Fruit fly (Drosophila melanogaster) whole organism, embryonic: Measurements from ENCODE around the gene CG5863.

Source experiments
- Blimp-1 ChIP-seq: fragments of 200-800 bp; sonication (Bioruptor generic); optimal IDR thresholded peaks from 3 replicates; lab custom pipeline; 2018; ENCODE audit warnings: missing biosample characterization, missing genetic modification characterization, mild to moderate bottlenecking, moderate library complexity, missing genetic modification reagents
- CG10209 ChIP-seq: fragments of 200-800 bp; sonication (Bioruptor generic); optimal IDR thresholded peaks from 3 replicates; lab custom pipeline; 2017; ENCODE audit warnings: missing biosample characterization, mild to moderate bottlenecking, missing genetic modification characterization, missing genetic modification reagents
- CG13287 ChIP-seq: fragments of 200-800 bp; sonication (Bioruptor generic); IDR thresholded peaks from 2 replicates; pipeline ENCODE4 v1.3.6; 2022; ENCODE audit warnings: missing biosample characterization, missing genetic modification characterization; ENCODE audit not compliant: partially characterized antibody
- CG17385 ChIP-seq: fragments of 200-800 bp; sonication (Bioruptor generic); optimal IDR thresholded peaks from 3 replicates; lab custom pipeline; 2018; ENCODE audit warnings: missing biosample characterization, mild to moderate bottlenecking, missing genetic modification characterization
- CG30403 ChIP-seq: fragments of 200-800 bp; sonication (Bioruptor generic); optimal IDR thresholded peaks from 3 replicates; lab custom pipeline; 2016; ENCODE audit warnings: missing biosample characterization, missing genetic modification characterization
- CG34376 ChIP-seq: fragments of 200-800 bp; sonication (Bioruptor generic); optimal IDR thresholded peaks from 2 replicates; lab custom pipeline; 2018; ENCODE audit warnings: missing biosample characterization, mild to moderate bottlenecking, missing genetic modification characterization
- CG8089 ChIP-seq: fragments of 200-800 bp; sonication (Bioruptor generic); optimal IDR thresholded peaks from 3 replicates; lab custom pipeline; 2016; ENCODE audit warnings: missing biosample characterization, missing genetic modification characterization
- CG9876 ChIP-seq: fragments of 200-800 bp; sonication (Bioruptor generic); optimal IDR thresholded peaks from 2 replicates; lab custom pipeline; 2016; ENCODE audit warnings: missing biosample characterization, missing genetic modification characterization
- Deaf1 ChIP-seq: fragments of 200-800 bp; optimal IDR thresholded peaks from 3 replicates; lab custom pipeline; 2019; ENCODE audit warnings: missing biosample characterization, mild to moderate bottlenecking, missing genetic modification characterization, moderate library complexity
- Ets65A ChIP-seq: fragments of 200-800 bp; sonication (Bioruptor generic); peaks from one replicate; lab custom pipeline; 2016; ENCODE audit warnings: missing biosample characterization, missing genetic modification characterization
- GATAe ChIP-seq: fragments of 200-800 bp; sonication (Bioruptor generic); conservative IDR thresholded peaks from 2 replicates; pipeline ENCODE4 v1.3.6; 2022; ENCODE audit warnings: missing biosample characterization, missing genetic modification characterization
- HHEX ChIP-seq: fragments of 200-800 bp; sonication (Bioruptor generic); optimal IDR thresholded peaks from 3 replicates; lab custom pipeline; 2017; ENCODE audit warnings: missing biosample characterization, mild to moderate bottlenecking, missing genetic modification characterization, missing genetic modification reagents
- Hmr ChIP-seq: fragments of 200-800 bp; sonication (Bioruptor generic); optimal IDR thresholded peaks from 3 replicates; lab custom pipeline; 2017; ENCODE audit warnings: mild to moderate bottlenecking, missing biosample characterization, missing genetic modification reagents, missing genetic modification characterization
- Hr78 ChIP-seq, 2 experiments: fragments of 200-800 bp in 1 of 2; fragments of >200 bp in 1 of 2; sonication (Bioruptor generic) in 1 of 2; optimal IDR thresholded peaks; 2 replicates each; lab custom pipeline; 2017 to 2019; ENCODE audit warnings: missing biosample characterization in 2 of 2, missing genetic modification characterization in 2 of 2, mild to moderate bottlenecking in 1 of 2, moderate library complexity in 1 of 2
- MBD-R2 ChIP-seq: fragments of 200-800 bp; sonication (Bioruptor generic); IDR thresholded peaks from 2 replicates; pipeline ENCODE4 v1.3.6; 2022; ENCODE audit warnings: missing biosample characterization, missing genetic modification characterization
- Nf-YC ChIP-seq: fragments of 200-800 bp; optimal IDR thresholded peaks from 3 replicates; lab custom pipeline; 2019; ENCODE audit warnings: missing biosample characterization, mild to moderate bottlenecking, missing genetic modification characterization, moderate library complexity
- Oaz ChIP-seq: fragments of 200-800 bp; sonication (Bioruptor generic); IDR thresholded peaks from 2 replicates; pipeline ENCODE4 v1.3.6; 2022; ENCODE audit warnings: missing biosample characterization, missing genetic modification characterization
- Pdp1 ChIP-seq, 2 experiments: fragments of 200-800 bp; sonication (Bioruptor generic); optimal IDR thresholded peaks; 3 replicates each; lab custom pipeline; 2016; ENCODE audit warnings: missing biosample characterization in 2 of 2, missing genetic modification characterization in 2 of 2, mild to moderate bottlenecking in 1 of 2, moderate library complexity in 1 of 2
- Ptx1 ChIP-seq: fragments of 200-800 bp; sonication (Bioruptor generic); IDR thresholded peaks from 2 replicates; pipeline ENCODE4 v1.3.6; 2022; ENCODE audit warnings: missing biosample characterization, missing genetic modification characterization
- Trl ChIP-seq, 3 experiments: fragments of >200 bp in 2 of 3; fragments of 200-800 bp in 1 of 3; sonication (Bioruptor generic) in 1 of 3; optimal IDR thresholded peaks; 2 replicates in 1 of 3; 3 replicates in 2 of 3; lab custom pipeline; 2016 to 2017; ENCODE audit warnings: missing biosample characterization in 1 of 3, missing genetic modification characterization in 1 of 3
- Xrp1 ChIP-seq: fragments of 200-800 bp; sonication (Bioruptor generic); IDR thresholded peaks from 2 replicates; pipeline ENCODE4 v1.3.6; 2022; ENCODE audit warnings: missing biosample characterization, missing genetic modification characterization
- abd-A ChIP-seq: fragments of 200-800 bp; sonication (Bioruptor generic); optimal IDR thresholded peaks from 3 replicates; lab custom pipeline; 2019; ENCODE audit warnings: missing biosample characterization, mild to moderate bottlenecking, missing genetic modification characterization, moderate library complexity
- bowl ChIP-seq: fragments of 200-800 bp; sonication (Bioruptor generic); IDR thresholded peaks from 2 replicates; pipeline ENCODE4 v1.3.6; 2022; ENCODE audit warnings: missing biosample characterization, missing genetic modification characterization
- cg ChIP-seq: fragments of 200-800 bp; sonication (Bioruptor generic); optimal IDR thresholded peaks from 3 replicates; lab custom pipeline; 2019; ENCODE audit warnings: missing biosample characterization, mild to moderate bottlenecking, missing genetic modification characterization, moderate library complexity
- chinmo ChIP-seq: fragments of 200-800 bp; sonication (Bioruptor generic); IDR thresholded peaks from 4 replicates; pipeline ENCODE4 v1.3.6; 2022; ENCODE audit warnings: missing biosample characterization, missing genetic modification characterization; ENCODE audit not compliant: partially characterized antibody
- esg ChIP-seq: fragments of 200-800 bp; sonication (Bioruptor generic); conservative IDR thresholded peaks from 2 replicates; pipeline ENCODE4 v1.3.6; 2022; ENCODE audit warnings: missing biosample characterization, missing genetic modification characterization
- ftz-f1 ChIP-seq: fragments of 200-800 bp; sonication (Bioruptor generic); optimal IDR thresholded peaks from 2 replicates; lab custom pipeline; 2016; ENCODE audit warnings: missing biosample characterization, missing genetic modification characterization
- gcm ChIP-seq: fragments of 200-800 bp; sonication (Bioruptor generic); optimal IDR thresholded peaks from 2 replicates; lab custom pipeline; 2019; ENCODE audit warnings: missing biosample characterization, mild to moderate bottlenecking, missing genetic modification characterization, moderate library complexity
- gem ChIP-seq: fragments of 200-800 bp; sonication (Bioruptor generic); optimal IDR thresholded peaks from 2 replicates; lab custom pipeline; 2019; ENCODE audit warnings: missing biosample characterization, mild to moderate bottlenecking, missing genetic modification characterization, moderate library complexity
- grau ChIP-seq: fragments of 200-800 bp; optimal IDR thresholded peaks from 3 replicates; lab custom pipeline; 2019; ENCODE audit warnings: missing biosample characterization, mild to moderate bottlenecking, missing genetic modification characterization, moderate library complexity
- jing ChIP-seq: fragments of 200-800 bp; sonication (Bioruptor generic); optimal IDR thresholded peaks from 2 replicates; lab custom pipeline; 2018; ENCODE audit warnings: missing biosample characterization, mild to moderate bottlenecking, missing genetic modification characterization
- kah ChIP-seq: fragments of 200-800 bp; sonication (Bioruptor generic); optimal IDR thresholded peaks from 2 replicates; lab custom pipeline; 2018; ENCODE audit warnings: missing biosample characterization, mild to moderate bottlenecking, missing genetic modification characterization
- lilli ChIP-seq: fragments of 200-800 bp; sonication (Bioruptor generic); optimal IDR thresholded peaks from 3 replicates; lab custom pipeline; 2016; ENCODE audit warnings: missing biosample characterization, missing genetic modification characterization
- lov ChIP-seq, 2 experiments: fragments of 200-800 bp in 1 of 2; fragments of >200 bp in 1 of 2; sonication (Bioruptor generic) in 1 of 2; IDR thresholded peaks in 1 of 2; optimal IDR thresholded peaks in 1 of 2; 2 replicates in 1 of 2; 3 replicates in 1 of 2; pipeline versions ENCODE4 v1.3.6 to Lab custom; 2017 to 2022; ENCODE audit warnings: missing biosample characterization in 1 of 2, missing genetic modification characterization in 1 of 2
- mam ChIP-seq: fragments of 200-800 bp; sonication (Bioruptor generic); optimal IDR thresholded peaks from 3 replicates; lab custom pipeline; 2016; ENCODE audit warnings: missing biosample characterization, missing genetic modification characterization
- mirr ChIP-seq: fragments of 200-800 bp; sonication (Bioruptor generic); optimal IDR thresholded peaks from 3 replicates; lab custom pipeline; 2018; ENCODE audit warnings: missing biosample characterization, mild to moderate bottlenecking, missing genetic modification characterization
- pan ChIP-seq, 4 experiments: fragments of >200 bp in 3 of 4; fragments of 200-800 bp in 1 of 4; sonication (Bioruptor generic) in 1 of 4; optimal IDR thresholded peaks in 3 of 4; IDR thresholded peaks in 1 of 4; 2 replicates each; pipeline versions ENCODE4 v1.3.6 to Lab custom; 2017 to 2022; ENCODE audit warnings: missing biosample characterization in 2 of 4, missing genetic modification characterization in 2 of 4, mixed read lengths in 1 of 4
- phol ChIP-seq: fragments of 200-800 bp; sonication (Bioruptor generic); optimal IDR thresholded peaks from 3 replicates; lab custom pipeline; 2018; ENCODE audit warnings: missing biosample characterization, mild to moderate bottlenecking, missing genetic modification characterization, moderate library complexity
- sc ChIP-seq, 3 experiments: fragments of >200 bp in 2 of 3; fragments of 200-800 bp in 1 of 3; sonication (Bioruptor generic) in 1 of 3; optimal IDR thresholded peaks; 2 replicates in 2 of 3; 3 replicates in 1 of 3; lab custom pipeline; 2017; ENCODE audit warnings: mild to moderate bottlenecking in 1 of 3, missing biosample characterization in 1 of 3, missing genetic modification characterization in 1 of 3, missing genetic modification reagents in 1 of 3
- schlank ChIP-seq: fragments of 200-800 bp; sonication (Bioruptor generic); optimal IDR thresholded peaks from 2 replicates; lab custom pipeline; 2018; ENCODE audit warnings: missing biosample characterization, mild to moderate bottlenecking, missing genetic modification characterization
- seq ChIP-seq: fragments of 200-800 bp; sonication (Bioruptor generic); IDR thresholded peaks from 2 replicates; pipeline ENCODE4 v1.3.6; 2022; ENCODE audit warnings: missing biosample characterization, missing genetic modification characterization
- sisA ChIP-seq: fragments of 200-800 bp; sonication (Bioruptor generic); IDR thresholded peaks from 2 replicates; pipeline ENCODE4 v1.3.6; 2022; ENCODE audit warnings: missing biosample characterization, missing genetic modification characterization
- slbo ChIP-seq: fragments of 200-800 bp; sonication (Bioruptor generic); IDR thresholded peaks from 2 replicates; pipeline ENCODE4 v1.3.6; 2022; ENCODE audit warnings: missing biosample characterization, missing genetic modification characterization
- sr ChIP-seq: fragments of 200-800 bp; sonication (Bioruptor generic); IDR thresholded peaks from 3 replicates; pipeline ENCODE4 v1.3.6; 2022; ENCODE audit warnings: missing biosample characterization, missing genetic modification characterization
- trem ChIP-seq: fragments of 200-800 bp; optimal IDR thresholded peaks from 3 replicates; lab custom pipeline; 2019; ENCODE audit warnings: missing biosample characterization, mild to moderate bottlenecking, missing genetic modification characterization, moderate library complexity
- vvl ChIP-seq: fragments of 200-800 bp; sonication (Bioruptor generic); IDR thresholded peaks from 2 replicates; pipeline ENCODE4 v1.3.6; 2022; ENCODE audit warnings: missing biosample characterization, missing genetic modification characterization

The CG5863 gene

DNA sequence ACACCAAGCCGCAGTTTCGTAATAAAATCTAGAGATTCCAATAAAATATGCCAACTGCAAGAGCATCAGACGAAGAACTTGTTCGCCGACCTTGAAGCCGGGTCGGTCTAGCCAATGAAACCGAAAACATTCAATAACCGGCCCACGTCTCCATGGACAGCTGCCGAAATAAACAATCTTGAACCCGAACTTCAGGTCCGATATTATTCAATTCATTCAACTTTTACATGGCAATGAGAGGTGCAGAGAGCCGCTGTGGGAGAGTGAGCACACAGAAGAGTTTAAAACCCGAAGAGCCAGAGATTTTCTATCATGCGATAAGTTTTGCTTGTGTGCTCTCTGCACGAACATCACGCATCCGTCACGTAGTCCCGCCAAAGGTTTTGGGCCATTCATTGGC, 33.4 kb upstream of the CG5863 start:
- TF ChIP-seq Hr78 (GFP tag; optimal IDR thresholded peaks at IDR 0.05; lab: Kevin White, UChicago) (peak in 1 of 2 experiments; percentile 37), lilli (GFP tag; lab: Kevin White, UChicago) (no peak), chinmo (GFP tag; lab: Robert Waterston, UW) (peak; percentile 92), Ets65A (GFP tag; lab: Kevin White, UChicago) (peak; percentile 2), sr (GFP tag; lab: Robert Waterston, UW) (0 out of 3 replicates have a peak, but pooled peaks have one; percentile 25), Blimp-1 (GFP tag; lab: Kevin White, UChicago) (peak; percentile 97), Trl (optimal IDR thresholded peaks at IDR 0.05; lab: Kevin White, UChicago) (peak; percentile 64 to 75), Trl (GFP tag; optimal IDR thresholded peaks at IDR 0.05; lab: Kevin White, UChicago) (no peak), trem (tag; lab: Kevin White, UChicago) (no peak), ftz-f1 (GFP tag; lab: Kevin White, UChicago) (peak; percentile 67), CG8089 (GFP tag; lab: Kevin White, UChicago) (no peak), vvl (peak; percentile 45; the same call in 1 of the 2 replicates), cg (GFP tag; lab: Kevin White, UChicago) (no peak), CG34376 (GFP tag; lab: Kevin White, UChicago) (no peak), CG9876 (GFP tag; lab: Kevin White, UChicago) (no peak), Ptx1 (GFP tag; lab: Robert Waterston, UW) (no peak), Pdp1 (GFP tag; optimal IDR thresholded peaks at IDR 0.05; lab: Kevin White, UChicago) (peak in 1 of 2 experiments; percentile 43), Nf-YC (tag; lab: Kevin White, UChicago) (peak; percentile 37), abd-A (tag; lab: Kevin White, UChicago) (peak; percentile 50), Deaf1 (peak; percentile 75), CG13287 (GFP tag; lab: Robert Waterston, UW) (peak; percentile 16; the same call in 1 of the 2 replicates), HHEX (no peak), CG17385 (GFP tag; lab: Kevin White, UChicago) (no peak), schlank (no peak), GATAe (GFP tag; lab: Robert Waterston, UW) (no peak)
- TF ChIP-seq, all 482 proteins: peak for 13

DNA sequence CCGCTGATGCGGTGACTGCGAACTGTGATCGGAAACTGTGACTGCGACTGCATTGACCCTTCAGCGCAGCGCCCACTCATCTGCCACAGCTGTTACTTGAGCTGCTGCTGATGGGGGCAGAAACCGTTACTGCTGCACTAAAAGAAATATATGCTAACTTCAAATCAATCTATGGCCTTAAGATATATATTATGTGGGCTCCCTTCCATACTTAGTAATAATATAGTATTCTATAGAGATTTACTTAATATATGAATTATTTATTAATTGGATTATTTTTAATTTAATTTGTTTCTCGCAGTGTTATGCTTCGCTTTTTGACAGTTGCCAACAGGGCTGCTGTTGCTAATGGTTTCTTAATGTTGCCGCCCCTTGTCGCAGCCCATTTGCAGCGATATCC, 31.9 kb upstream of the CG5863 start:
- TF ChIP-seq CG10209 (GFP tag; lab: Kevin White, UChicago) = no peak
- TF ChIP-seq CG9876 (GFP tag; lab: Kevin White, UChicago) = no peak
- peak; percentile 32 for TF ChIP-seq CG30403 (GFP tag; lab: Kevin White, UChicago)
- no peak for TF ChIP-seq CG8089 (GFP tag; lab: Kevin White, UChicago)
- no peak for TF ChIP-seq jing (GFP tag; lab: Kevin White, UChicago)
- TF ChIP-seq slbo (GFP tag; lab: Robert Waterston, UW) = peak; percentile 37; the same call in 1 of the 2 replicates
- no peak for TF ChIP-seq gcm (GFP tag; lab: Kevin White, UChicago)
- no peak for TF ChIP-seq Oaz (GFP tag; lab: Robert Waterston, UW)
- TF ChIP-seq sc (optimal IDR thresholded peaks at IDR 0.05; lab: Kevin White, UChicago) = no peak
- TF ChIP-seq sc (GFP tag; optimal IDR thresholded peaks at IDR 0.05; lab: Kevin White, UChicago) = no peak
- no peak for TF ChIP-seq bowl
- TF ChIP-seq esg = peak; percentile 51
- TF ChIP-seq grau (tag; lab: Kevin White, UChicago) = no peak
- no peak for TF ChIP-seq MBD-R2 (GFP tag; lab: Robert Waterston, UW)
- TF ChIP-seq Xrp1 (GFP tag; lab: Robert Waterston, UW) = peak; percentile 45
- no peak for TF ChIP-seq mirr (GFP tag; lab: Kevin White, UChicago)
- TF ChIP-seq Hmr (GFP tag; lab: Kevin White, UChicago) = no peak
- TF ChIP-seq mam (GFP tag; lab: Kevin White, UChicago) = no peak
- peak; percentile 22; the same call in 1 of the 3 replicates for TF ChIP-seq sr (GFP tag; lab: Robert Waterston, UW)
- no peak for TF ChIP-seq seq (GFP tag; lab: Robert Waterston, UW)
- TF ChIP-seq lov (optimal IDR thresholded peaks at IDR 0.05; lab: Kevin White, UChicago) = no peak
- no peak for TF ChIP-seq lov (GFP tag; IDR thresholded peaks at IDR 0.05; lab: Robert Waterston, UW)
- TF ChIP-seq Hr78 (GFP tag; optimal IDR thresholded peaks at IDR 0.05; lab: Kevin White, UChicago) = no peak
- peak; percentile 26 for TF ChIP-seq phol (tag; lab: Kevin White, UChicago)
- TF ChIP-seq kah = no peak
- TF ChIP-seq sisA (GFP tag; lab: Robert Waterston, UW) = 0 out of 2 replicates have a peak, but pooled peaks have one; percentile 5
- peak; percentile 45 for TF ChIP-seq gem (tag; lab: Kevin White, UChicago)
- TF ChIP-seq pan (optimal IDR thresholded peaks at IDR 0.05; lab: Kevin White, UChicago) = no peak
- no peak for TF ChIP-seq pan (GFP tag; optimal IDR thresholded peaks at IDR 0.05 in 1 of 2, IDR thresholded peaks at IDR 0.05 in 1 of 2)
